Worm (Caenorhabditis elegans) whole organism, midembryonic: ENCODE results near the gene swt-4.

Source experiments
- T22C8.4 ChIP-seq: fragments of 200-800 bp; sonication (Bioruptor generic); IDR thresholded peaks from 2 replicates; pipeline ENCODE4 v1.3.6; 2022; ENCODE audit warnings: missing genetic modification characterization, missing compliant biosample characterization
- flt-1 ChIP-seq: fragments of 200-800 bp; sonication (Bioruptor generic); IDR thresholded peaks from 2 replicates; pipeline ENCODE4 v1.3.6; 2022; ENCODE audit warnings: missing genetic modification characterization, missing compliant biosample characterization
- med-1 ChIP-seq: sonication (generic microtip); optimal IDR thresholded peaks from 2 replicates; lab custom pipeline; 2017; ENCODE audit warnings: missing genetic modification characterization, mild to moderate bottlenecking, missing compliant biosample characterization, antibody characterized with exemption, missing genetic modification reagents; ENCODE audit not compliant: insufficient read depth
- ref-1 ChIP-seq: fragments of 200-800 bp; sonication (Bioruptor generic); conservative IDR thresholded peaks from 2 replicates; pipeline ENCODE4 v1.3.6; 2022; ENCODE audit warnings: missing genetic modification reagents, missing genetic modification characterization, missing compliant biosample characterization
- tab-1 ChIP-seq: fragments of 200-800 bp; sonication (Bioruptor generic); IDR thresholded peaks from 2 replicates; pipeline ENCODE4 v1.3.6; 2022; ENCODE audit warnings: missing genetic modification characterization, missing compliant biosample characterization
- ztf-23 ChIP-seq: fragments of 200-800 bp; sonication (Bioruptor generic); IDR thresholded peaks from 2 replicates; pipeline ENCODE4 v1.3.6; 2022; ENCODE audit warnings: missing genetic modification reagents, missing genetic modification characterization, missing compliant biosample characterization
- ztf-29 ChIP-seq: fragments of 200-800 bp; sonication (Bioruptor generic); IDR thresholded peaks from 2 replicates; pipeline ENCODE4 v1.3.6; 2022; ENCODE audit warnings: missing genetic modification reagents, missing genetic modification characterization, missing compliant biosample characterization

ce11 chrIII:10608161-10608560 is 20.8 kb downstream of the swt-4 start:
- TF ChIP-seq med-1 (no peak), T22C8.4 (no peak), ref-1 (GFP tag; lab: Robert Waterston, UW) (no peak), flt-1 (no peak), ztf-23 (no peak), ztf-29 (GFP tag; lab: Robert Waterston, UW) (no peak), tab-1 (GFP tag; lab: Robert Waterston, UW) (no peak)
